Worm (Caenorhabditis elegans) whole organism, young adult: ENCODE results near the gene try-11.

ENCODE experiments used
- B0019.2 ChIP-seq: fragments of 200-800 bp; sonication (Bioruptor generic); conservative IDR thresholded peaks from 2 replicates; pipeline ENCODE4 v1.3.6; 2022; ENCODE audit warnings: missing genetic modification reagents, missing genetic modification characterization, missing compliant biosample characterization
- B0336.3 ChIP-seq: fragments of 200-800 bp; sonication (Bioruptor generic); IDR thresholded peaks from 2 replicates; pipeline ENCODE4 v1.3.6; 2022; ENCODE audit warnings: missing genetic modification characterization, missing compliant biosample characterization
- F55B11.4 ChIP-seq: sonication (generic microtip); optimal IDR thresholded peaks from 2 replicates; lab custom pipeline; 2016; ENCODE audit warnings: missing compliant biosample characterization, missing genetic modification characterization, borderline replicate concordance; ENCODE audit not compliant: insufficient read depth
- T07F8.4 ChIP-seq: sonication (generic microtip); optimal IDR thresholded peaks from 2 replicates; lab custom pipeline; 2016; ENCODE audit warnings: mild to moderate bottlenecking, missing genetic modification characterization, moderate library complexity, missing compliant biosample characterization
- T26A5.8 ChIP-seq: sonication (generic microtip); optimal IDR thresholded peaks from 2 replicates; lab custom pipeline; 2016; ENCODE audit warnings: missing genetic modification characterization, missing compliant biosample characterization
- Y53G8AR.9 ChIP-seq: fragments of 200-800 bp; sonication (Bioruptor generic); conservative IDR thresholded peaks from 2 replicates; pipeline ENCODE4 v1.3.6; 2022; ENCODE audit warnings: missing genetic modification reagents, missing genetic modification characterization, missing compliant biosample characterization
- Y56A3A.18 ChIP-seq: fragments of 200-800 bp; sonication (Bioruptor generic); IDR thresholded peaks from 2 replicates; pipeline ENCODE4 v1.3.6; 2022; ENCODE audit warnings: missing genetic modification reagents, missing genetic modification characterization, missing compliant biosample characterization
- ZK185.1 ChIP-seq: sonication (generic microtip); optimal IDR thresholded peaks from 2 replicates; lab custom pipeline; 2016; ENCODE audit warnings: mild to moderate bottlenecking, missing genetic modification characterization, missing compliant biosample characterization; ENCODE audit not compliant: poor library complexity, severe bottlenecking
- ama-1 ChIP-seq, 3 experiments: fragments of 150-350 bp in 1 of 3; sonication (generic microtip) in 2 of 3; optimal IDR thresholded peaks; 2 replicates each; lab custom pipeline; 2014 to 2018; ENCODE audit warnings: missing biosample characterization in 2 of 3, missing genetic modification characterization in 2 of 3, missing genetic modification reagents in 2 of 3
- aptf-3 ChIP-seq: fragments of 200-800 bp; sonication (Bioruptor generic); IDR thresholded peaks from 2 replicates; pipeline ENCODE4 v1.3.6; 2022; ENCODE audit warnings: missing genetic modification characterization, missing compliant biosample characterization
- attf-3 ChIP-seq: fragments of 200-800 bp; sonication (Bioruptor generic); conservative IDR thresholded peaks from 2 replicates; pipeline ENCODE4 v1.3.6; 2022; ENCODE audit warnings: missing genetic modification reagents, missing genetic modification characterization, missing compliant biosample characterization
- bed-2 ChIP-seq: fragments of 200-800 bp; sonication (Bioruptor generic); IDR thresholded peaks from 2 replicates; pipeline ENCODE4 v1.3.6; 2022; ENCODE audit warnings: missing genetic modification reagents, missing genetic modification characterization, missing compliant biosample characterization
- ccch-3 ChIP-seq: fragments of 200-800 bp; sonication (Bioruptor generic); optimal IDR thresholded peaks from 2 replicates; lab custom pipeline; 2018; ENCODE audit warnings: mild to moderate bottlenecking, missing genetic modification characterization, missing compliant biosample characterization
- cebp-1 ChIP-seq, 2 experiments: fragments of 200-800 bp in 1 of 2; sonication (Bioruptor generic) in 1 of 2; sonication (generic microtip) in 1 of 2; IDR thresholded peaks in 1 of 2; optimal IDR thresholded peaks in 1 of 2; 2 replicates each; pipeline versions ENCODE4 v1.3.6 to Lab custom; 2017 to 2022; ENCODE audit warnings: missing compliant biosample characterization in 2 of 2, missing genetic modification characterization in 2 of 2, mild to moderate bottlenecking in 1 of 2, missing genetic modification reagents in 1 of 2, moderate library complexity in 1 of 2
- ceh-40 ChIP-seq: fragments of 200-800 bp; sonication (Bioruptor generic); IDR thresholded peaks from 2 replicates; pipeline ENCODE4 v1.3.6; 2022; ENCODE audit warnings: missing genetic modification characterization, missing compliant biosample characterization
- chd-7 ChIP-seq: sonication (generic microtip); optimal IDR thresholded peaks from 2 replicates; lab custom pipeline; 2016; ENCODE audit warnings: mild to moderate bottlenecking, missing genetic modification characterization, moderate library complexity, missing compliant biosample characterization
- die-1 ChIP-seq: sonication (generic microtip); optimal IDR thresholded peaks from 2 replicates; lab custom pipeline; 2016; ENCODE audit warnings: missing genotype, mild to moderate bottlenecking, missing genetic modification characterization, missing compliant biosample characterization
- dox-1 ChIP-seq: fragments of 200-800 bp; sonication (Bioruptor generic); IDR thresholded peaks from 2 replicates; pipeline ENCODE4 v1.3.6; 2022; ENCODE audit warnings: missing genetic modification reagents, missing genetic modification characterization, missing compliant biosample characterization
- fkh-3 ChIP-seq: sonication (generic microtip); optimal IDR thresholded peaks from 2 replicates; lab custom pipeline; 2016; ENCODE audit warnings: mild to moderate bottlenecking, missing genetic modification characterization, missing compliant biosample characterization
- him-1 ChIP-seq: sonication (generic microtip); optimal IDR thresholded peaks from 2 replicates; lab custom pipeline; 2016; ENCODE audit warnings: missing genotype, missing genetic modification reagents, missing genetic modification characterization, missing compliant biosample characterization
- lin-26 ChIP-seq: fragments of 200-800 bp; sonication (Bioruptor generic); IDR thresholded peaks from 2 replicates; pipeline ENCODE4 v1.3.6; 2022; ENCODE audit warnings: missing genetic modification reagents, missing genetic modification characterization, missing compliant biosample characterization
- lin-35 ChIP-seq, 3 experiments: fragments of 150-350 bp in 2 of 3; sonication (generic microtip) in 1 of 3; optimal IDR thresholded peaks; 2 replicates each; lab custom pipeline; 2014 to 2018; ENCODE audit warnings: missing biosample characterization in 3 of 3, missing genetic modification characterization in 3 of 3, missing genetic modification reagents in 3 of 3
- lin-40 ChIP-seq: sonication (generic microtip); optimal IDR thresholded peaks from 2 replicates; lab custom pipeline; 2016; ENCODE audit warnings: missing genetic modification characterization, mild to moderate bottlenecking, missing compliant biosample characterization, missing genotype, missing genetic modification reagents
- lsl-1 ChIP-seq: fragments of 200-800 bp; sonication (Bioruptor generic); optimal IDR thresholded peaks from 2 replicates; lab custom pipeline; 2018; ENCODE audit warnings: mild to moderate bottlenecking, missing genetic modification characterization, moderate library complexity, missing compliant biosample characterization
- madf-3 ChIP-seq: fragments of 200-800 bp; sonication (Bioruptor generic); IDR thresholded peaks from 2 replicates; pipeline ENCODE4 v1.3.6; 2022; ENCODE audit warnings: missing genetic modification reagents, missing genetic modification characterization, missing compliant biosample characterization
- madf-6 ChIP-seq: fragments of 200-800 bp; sonication (Bioruptor generic); IDR thresholded peaks from 2 replicates; pipeline ENCODE4 v1.3.6; 2022; ENCODE audit warnings: missing genetic modification reagents, missing genetic modification characterization, missing compliant biosample characterization
- madf-8 ChIP-seq: fragments of 200-800 bp; sonication (Bioruptor generic); conservative IDR thresholded peaks from 2 replicates; pipeline ENCODE4 v1.3.6; 2022; ENCODE audit warnings: missing genetic modification reagents, missing genetic modification characterization, missing compliant biosample characterization
- mcd-1 ChIP-seq: fragments of 200-800 bp; sonication (Bioruptor generic); IDR thresholded peaks from 2 replicates; pipeline ENCODE4 v1.3.6; 2022; ENCODE audit warnings: missing genetic modification reagents, missing genetic modification characterization, missing compliant biosample characterization
- mxl-1 ChIP-seq: sonication (generic microtip); optimal IDR thresholded peaks from 2 replicates; lab custom pipeline; 2016; ENCODE audit warnings: missing genetic modification characterization, missing compliant biosample characterization
- nfya-2 ChIP-seq: fragments of 200-800 bp; sonication (Bioruptor generic); IDR thresholded peaks from 2 replicates; pipeline ENCODE4 v1.3.6; 2022; ENCODE audit warnings: missing genetic modification reagents, missing genetic modification characterization, missing compliant biosample characterization
- nfyb-1 ChIP-seq: fragments of 200-800 bp; sonication (Bioruptor generic); IDR thresholded peaks from 2 replicates; pipeline ENCODE4 v1.3.6; 2022; ENCODE audit warnings: missing genetic modification reagents, missing genetic modification characterization, missing compliant biosample characterization
- nhr-90 ChIP-seq: sonication (generic microtip); optimal IDR thresholded peaks from 2 replicates; lab custom pipeline; 2016; ENCODE audit warnings: missing genotype, mild to moderate bottlenecking, missing genetic modification characterization, missing compliant biosample characterization
- repo-1 ChIP-seq: sonication (generic microtip); optimal IDR thresholded peaks from 2 replicates; lab custom pipeline; 2017; ENCODE audit warnings: mild to moderate bottlenecking, missing genetic modification characterization, missing compliant biosample characterization
- somi-1 ChIP-seq: fragments of 200-800 bp; sonication (Bioruptor generic); optimal IDR thresholded peaks from 2 replicates; lab custom pipeline; 2018; ENCODE audit warnings: mild to moderate bottlenecking, missing genetic modification characterization, missing compliant biosample characterization
- sptf-2 ChIP-seq: fragments of 200-800 bp; sonication (Bioruptor generic); optimal IDR thresholded peaks from 2 replicates; lab custom pipeline; 2018; ENCODE audit warnings: mild to moderate bottlenecking, missing genetic modification characterization, missing compliant biosample characterization
- xnd-1 ChIP-seq: sonication (generic microtip); optimal IDR thresholded peaks from 2 replicates; lab custom pipeline; 2016; ENCODE audit warnings: missing genotype, missing genetic modification reagents, missing genetic modification characterization, missing compliant biosample characterization
- ztf-26 ChIP-seq: sonication (generic microtip); optimal IDR thresholded peaks from 2 replicates; lab custom pipeline; 2017; ENCODE audit warnings: missing genetic modification characterization, missing compliant biosample characterization
- ztf-3 ChIP-seq: fragments of 200-800 bp; sonication (Bioruptor generic); optimal IDR thresholded peaks from 2 replicates; lab custom pipeline; 2018; ENCODE audit warnings: mild to moderate bottlenecking, missing genetic modification characterization, missing compliant biosample characterization

try-11 gene

ce11 chrV:7435376-7436204, 15.9 kb upstream of the try-11 start, which contains the start of the genes ddo-2 and F25E5.8:
TSS of gene ddo-2 (minus strand) at chrV:7435705.
TSS of gene F25E5.8 (plus strand) at chrV:7435930.
- TF ChIP-seq B0336.3 (GFP tag; lab: Robert Waterston, UW) (no peak), madf-6 (GFP tag; lab: Robert Waterston, UW) (no peak), nfyb-1 (GFP tag; lab: Robert Waterston, UW) (0 out of 2 replicates have a peak, but pooled peaks have one; percentile 15), lin-26 (GFP tag; lab: Robert Waterston, UW) (0 out of 2 replicates have a peak, but pooled peaks have one; percentile 18), Y56A3A.18 (GFP tag; lab: Robert Waterston, UW) (no peak), lsl-1 (GFP tag; lab: Kevin White, UChicago) (no peak), ccch-3 (GFP tag; lab: Kevin White, UChicago) (no peak), attf-3 (GFP tag; lab: Robert Waterston, UW) (no peak), B0019.2 (no peak), chd-7 (tag; lab: Kevin White, UChicago) (no peak), ztf-3 (GFP tag; lab: Kevin White, UChicago) (no peak), F55B11.4 (tag; lab: Kevin White, UChicago) (no peak), nhr-90 (tag; lab: Kevin White, UChicago) (no peak), madf-8 (GFP tag; lab: Robert Waterston, UW) (no peak), ama-1 (optimal IDR thresholded peaks at IDR 0.05; lab: Kevin White, UChicago) (peak; percentile 71), ama-1 (GFP tag; optimal IDR thresholded peaks at IDR 0.05; lab: Kevin White, UChicago) (no peak), him-1 (tag; lab: Kevin White, UChicago) (no peak), ceh-40 (GFP tag; lab: Robert Waterston, UW) (no peak), T07F8.4 (tag; lab: Kevin White, UChicago) (no peak), dox-1 (GFP tag; lab: Robert Waterston, UW) (no peak)

ce11 chrV:7436509-7436908, 15.0 kb upstream of the try-11 start:
- TF ChIP-seq ztf-26: no peak
- 0 out of 2 replicates have a peak, but pooled peaks have one; percentile 25 for TF ChIP-seq Y53G8AR.9 (GFP tag; lab: Robert Waterston, UW)

- TF ChIP-seq ceh-40 (GFP tag; lab: Robert Waterston, UW) (no peak), mxl-1 (tag; lab: Kevin White, UChicago) (no peak), xnd-1 (tag; lab: Kevin White, UChicago) (no peak), madf-3 (GFP tag; lab: Robert Waterston, UW) (0 out of 2 replicates have a peak, but pooled peaks have one; percentile 24), sptf-2 (GFP tag; lab: Kevin White, UChicago) (no peak), T07F8.4 (tag; lab: Kevin White, UChicago) (no peak), lin-35 (GFP tag; optimal IDR thresholded peaks at IDR 0.05; lab: Kevin White, UChicago) (no peak), aptf-3 (GFP tag; lab: Robert Waterston, UW) (no peak), lin-26 (GFP tag; lab: Robert Waterston, UW) (peak; percentile 9; the same call in 1 of the 2 replicates), fkh-3 (tag; lab: Kevin White, UChicago) (peak; percentile 12), T26A5.8 (no peak), cebp-1 (GFP tag; IDR thresholded peaks at IDR 0.05; lab: Robert Waterston, UW) (0 out of 2 replicates have a peak, but pooled peaks have one; percentile 21), cebp-1 (tag; optimal IDR thresholded peaks at IDR 0.05; lab: Kevin White, UChicago) (no peak), madf-6 (GFP tag; lab: Robert Waterston, UW) (0 out of 2 replicates have a peak, but pooled peaks have one; percentile 32), ZK185.1 (tag; lab: Kevin White, UChicago) (peak; percentile 65), repo-1 (tag; lab: Kevin White, UChicago) (no peak), chd-7 (tag; lab: Kevin White, UChicago) (peak; percentile 32), die-1 (peak; percentile 19), somi-1 (peak; percentile 4), bed-2 (no peak), mcd-1 (GFP tag; lab: Robert Waterston, UW) (no peak), nfya-2 (GFP tag; lab: Robert Waterston, UW) (no peak), Y53G8AR.9 (GFP tag; lab: Robert Waterston, UW) (peak; percentile 34; the same call in 1 of the 2 replicates), ama-1 (optimal IDR thresholded peaks at IDR 0.05; lab: Kevin White, UChicago) (peak; percentile 74), ama-1 (GFP tag; optimal IDR thresholded peaks at IDR 0.05; lab: Kevin White, UChicago) (no peak), lin-40 (tag; lab: Kevin White, UChicago) (no peak)
Observed at ce11 chrV:7436911-7437310, 14.6 kb upstream of the try-11 start.
